Fruit fly (Drosophila melanogaster) whole organism, embryonic: Measurements from ENCODE around the gene mil.

Source experiments
- Ada2b ChIP-seq: fragments of 200-800 bp; sonication (Bioruptor generic); IDR thresholded peaks from 2 replicates; pipeline ENCODE4 v1.3.6; 2022; ENCODE audit warnings: missing biosample characterization, missing genetic modification characterization
- BtbVII ChIP-seq: fragments of 200-800 bp; sonication (Bioruptor generic); optimal IDR thresholded peaks from 3 replicates; lab custom pipeline; 2017; ENCODE audit warnings: missing biosample characterization, mild to moderate bottlenecking, missing genetic modification characterization
- CG10147 ChIP-seq: fragments of 200-800 bp; sonication (Bioruptor generic); optimal IDR thresholded peaks from 2 replicates; lab custom pipeline; 2019; ENCODE audit warnings: missing biosample characterization, mild to moderate bottlenecking, missing genetic modification characterization, moderate library complexity
- CG12071 ChIP-seq: fragments of 200-800 bp; sonication (Bioruptor generic); optimal IDR thresholded peaks from 3 replicates; lab custom pipeline; 2018; ENCODE audit warnings: missing biosample characterization, mild to moderate bottlenecking, missing genetic modification characterization
- CG12104 ChIP-seq: fragments of 200-800 bp; sonication (Bioruptor generic); optimal IDR thresholded peaks from 3 replicates; lab custom pipeline; 2016; ENCODE audit warnings: missing biosample characterization, missing genetic modification characterization
- CG1233 ChIP-seq: fragments of 200-800 bp; sonication (Bioruptor generic); optimal IDR thresholded peaks from 4 replicates; lab custom pipeline; 2018; ENCODE audit warnings: missing biosample characterization, mild to moderate bottlenecking, missing genetic modification characterization
- CG12769 ChIP-seq: fragments of 200-800 bp; sonication (Bioruptor generic); optimal IDR thresholded peaks from 2 replicates; lab custom pipeline; 2019; ENCODE audit warnings: missing biosample characterization, mild to moderate bottlenecking, missing genetic modification characterization, moderate library complexity
- CG14014 ChIP-seq: fragments of 200-800 bp; sonication (Bioruptor generic); IDR thresholded peaks from 2 replicates; pipeline ENCODE4 v1.3.6; 2022; ENCODE audit warnings: missing biosample characterization, missing genetic modification characterization
- CG14667 ChIP-seq: fragments of 200-800 bp; sonication (Bioruptor generic); IDR thresholded peaks from 2 replicates; pipeline ENCODE4 v1.3.6; 2022; ENCODE audit warnings: missing biosample characterization, missing genetic modification characterization
- CG15269 ChIP-seq: fragments of 200-800 bp; sonication (Bioruptor generic); optimal IDR thresholded peaks from 2 replicates; lab custom pipeline; 2018; ENCODE audit warnings: missing biosample characterization, mild to moderate bottlenecking, missing genetic modification characterization, moderate library complexity
- CG18262 ChIP-seq: fragments of 200-800 bp; optimal IDR thresholded peaks from 3 replicates; lab custom pipeline; 2019; ENCODE audit warnings: missing biosample characterization, mild to moderate bottlenecking, missing genetic modification characterization, moderate library complexity
- CG2199 ChIP-seq: fragments of 200-800 bp; sonication (Bioruptor generic); IDR thresholded peaks from 3 replicates; pipeline ENCODE4 v1.3.6; 2022; ENCODE audit warnings: missing biosample characterization, missing genetic modification characterization
- CG32532 ChIP-seq: fragments of 200-800 bp; sonication (Bioruptor generic); IDR thresholded peaks from 2 replicates; pipeline ENCODE4 v1.3.6; 2022; ENCODE audit warnings: missing biosample characterization, missing genetic modification characterization
- CG34422 ChIP-seq: fragments of 200-800 bp; sonication (Bioruptor generic); IDR thresholded peaks from 3 replicates; pipeline ENCODE4 v1.3.6; 2022; ENCODE audit warnings: missing biosample characterization, missing genetic modification characterization
- CG4360 ChIP-seq: fragments of 200-800 bp; sonication (Bioruptor generic); IDR thresholded peaks from 2 replicates; pipeline ENCODE4 v1.3.6; 2022; ENCODE audit warnings: missing biosample characterization, missing genetic modification characterization
- CG4707 ChIP-seq: fragments of 200-800 bp; sonication (Bioruptor generic); optimal IDR thresholded peaks from 2 replicates; lab custom pipeline; 2018; ENCODE audit warnings: missing biosample characterization, mild to moderate bottlenecking, missing genetic modification characterization, moderate library complexity
- CG6654 ChIP-seq: fragments of 200-800 bp; sonication (Bioruptor generic); optimal IDR thresholded peaks from 2 replicates; lab custom pipeline; 2017; ENCODE audit warnings: missing biosample characterization, mild to moderate bottlenecking, missing genetic modification characterization
- CG7271 ChIP-seq: fragments of 200-800 bp; sonication (Bioruptor generic); optimal IDR thresholded peaks from 2 replicates; lab custom pipeline; 2018; ENCODE audit warnings: missing biosample characterization, mild to moderate bottlenecking, missing genetic modification characterization, moderate library complexity
- CG7928 ChIP-seq: fragments of 200-800 bp; sonication (Bioruptor generic); optimal IDR thresholded peaks from 2 replicates; lab custom pipeline; 2017; ENCODE audit warnings: missing biosample characterization, mild to moderate bottlenecking, missing genetic modification characterization
- CG7963 ChIP-seq: fragments of 200-800 bp; sonication (Bioruptor generic); IDR thresholded peaks from 3 replicates; pipeline ENCODE4 v1.3.6; 2022; ENCODE audit warnings: missing biosample characterization, missing genetic modification characterization; ENCODE audit not compliant: partially characterized antibody
- CG8290 ChIP-seq, 3 experiments: fragments of 200-800 bp; sonication (Bioruptor generic); optimal IDR thresholded peaks; 2 replicates each; lab custom pipeline; 2016 to 2019; ENCODE audit warnings: missing biosample characterization in 3 of 3, missing genetic modification characterization in 3 of 3, mild to moderate bottlenecking in 2 of 3, moderate library complexity in 1 of 3
- Chrac-16 ChIP-seq: fragments of 200-800 bp; sonication (Bioruptor generic); optimal IDR thresholded peaks from 3 replicates; lab custom pipeline; 2016; ENCODE audit warnings: missing biosample characterization, missing genetic modification characterization
- Hr3 ChIP-seq: fragments of 200-800 bp; sonication (Bioruptor generic); optimal IDR thresholded peaks from 3 replicates; lab custom pipeline; 2016; ENCODE audit warnings: missing biosample characterization, missing genetic modification characterization
- Hr78 ChIP-seq, 2 experiments: fragments of 200-800 bp in 1 of 2; fragments of >200 bp in 1 of 2; sonication (Bioruptor generic) in 1 of 2; optimal IDR thresholded peaks; 2 replicates each; lab custom pipeline; 2017 to 2019; ENCODE audit warnings: missing biosample characterization in 2 of 2, missing genetic modification characterization in 2 of 2, mild to moderate bottlenecking in 1 of 2, moderate library complexity in 1 of 2
- MBD-R2 ChIP-seq: fragments of 200-800 bp; sonication (Bioruptor generic); IDR thresholded peaks from 2 replicates; pipeline ENCODE4 v1.3.6; 2022; ENCODE audit warnings: missing biosample characterization, missing genetic modification characterization
- Ptx1 ChIP-seq: fragments of 200-800 bp; sonication (Bioruptor generic); IDR thresholded peaks from 2 replicates; pipeline ENCODE4 v1.3.6; 2022; ENCODE audit warnings: missing biosample characterization, missing genetic modification characterization
- amos ChIP-seq: fragments of 200-800 bp; sonication (Bioruptor generic); IDR thresholded peaks from 2 replicates; pipeline ENCODE4 v1.3.6; 2022; ENCODE audit warnings: missing biosample characterization, missing genetic modification characterization; ENCODE audit not compliant: partially characterized antibody
- bigmax ChIP-seq: fragments of 200-800 bp; sonication (Bioruptor generic); optimal IDR thresholded peaks from 2 replicates; lab custom pipeline; 2018; ENCODE audit warnings: missing biosample characterization, mild to moderate bottlenecking, missing genetic modification characterization
- br ChIP-seq: fragments of >200 bp; optimal IDR thresholded peaks from 2 replicates; lab custom pipeline; 2017
- bsh ChIP-seq, 2 experiments: fragments of 200-800 bp; sonication (Bioruptor generic); optimal IDR thresholded peaks; 2 replicates each; lab custom pipeline; 2017 to 2018; ENCODE audit warnings: mild to moderate bottlenecking in 2 of 2, missing biosample characterization in 2 of 2, missing genetic modification characterization in 2 of 2, moderate library complexity in 1 of 2
- chif ChIP-seq, 2 experiments: fragments of 200-800 bp; sonication (Bioruptor generic); optimal IDR thresholded peaks; 3 replicates each; lab custom pipeline; 2016; ENCODE audit warnings: missing biosample characterization in 2 of 2, missing genetic modification characterization in 2 of 2
- chinmo ChIP-seq: fragments of 200-800 bp; sonication (Bioruptor generic); IDR thresholded peaks from 4 replicates; pipeline ENCODE4 v1.3.6; 2022; ENCODE audit warnings: missing biosample characterization, missing genetic modification characterization; ENCODE audit not compliant: partially characterized antibody
- corto ChIP-seq: fragments of 200-800 bp; sonication (Bioruptor generic); optimal IDR thresholded peaks from 2 replicates; lab custom pipeline; 2016; ENCODE audit warnings: missing biosample characterization, mild to moderate bottlenecking, missing genetic modification characterization, moderate library complexity
- fd3F ChIP-seq: fragments of 200-800 bp; sonication (Bioruptor generic); optimal IDR thresholded peaks from 2 replicates; lab custom pipeline; 2018; ENCODE audit warnings: missing biosample characterization, mild to moderate bottlenecking, missing genetic modification characterization, moderate library complexity
- fu2 ChIP-seq: fragments of 200-800 bp; sonication (Bioruptor generic); optimal IDR thresholded peaks from 2 replicates; lab custom pipeline; 2016; ENCODE audit warnings: missing biosample characterization, missing genetic modification characterization
- gce ChIP-seq: fragments of 200-800 bp; sonication (Bioruptor generic); IDR thresholded peaks from 3 replicates; pipeline ENCODE4 v1.3.6; 2022; ENCODE audit warnings: missing biosample characterization, missing genetic modification characterization
- gsb ChIP-seq: fragments of 200-800 bp; sonication (Bioruptor generic); IDR thresholded peaks from 2 replicates; pipeline ENCODE4 v1.3.6; 2022; ENCODE audit warnings: missing biosample characterization, missing genetic modification characterization
- hb ChIP-seq: fragments of 200-800 bp; sonication (Bioruptor generic); IDR thresholded peaks from 3 replicates; pipeline ENCODE4 v1.3.6; 2022; ENCODE audit warnings: missing biosample characterization, missing genetic modification characterization; ENCODE audit not compliant: partially characterized antibody
- hbn ChIP-seq: fragments of 200-800 bp; sonication (Bioruptor generic); IDR thresholded peaks from 2 replicates; pipeline ENCODE4 v1.3.6; 2022; ENCODE audit warnings: missing biosample characterization, missing genetic modification characterization; ENCODE audit not compliant: partially characterized antibody
- luna ChIP-seq: fragments of 200-800 bp; sonication (Bioruptor generic); optimal IDR thresholded peaks from 2 replicates; lab custom pipeline; 2016; ENCODE audit warnings: missing biosample characterization, missing genetic modification characterization
- nmo ChIP-seq: fragments of 200-800 bp; sonication (Bioruptor generic); optimal IDR thresholded peaks from 2 replicates; lab custom pipeline; 2018; ENCODE audit warnings: missing biosample characterization, mild to moderate bottlenecking, missing genetic modification characterization, moderate library complexity
- pnt ChIP-seq: fragments of 200-800 bp; sonication (Bioruptor generic); optimal IDR thresholded peaks from 3 replicates; lab custom pipeline; 2016; ENCODE audit warnings: missing biosample characterization, missing genetic modification characterization
- pros ChIP-seq: fragments of 200-800 bp; sonication (Bioruptor generic); optimal IDR thresholded peaks from 3 replicates; lab custom pipeline; 2019; ENCODE audit warnings: missing biosample characterization, mild to moderate bottlenecking, missing genetic modification characterization, moderate library complexity
- pzg ChIP-seq: fragments of 200-800 bp; sonication (Bioruptor generic); optimal IDR thresholded peaks from 3 replicates; lab custom pipeline; 2018; ENCODE audit warnings: missing biosample characterization, mild to moderate bottlenecking, missing genetic modification characterization, moderate library complexity
- salm ChIP-seq: fragments of 200-800 bp; sonication (Bioruptor generic); optimal IDR thresholded peaks from 2 replicates; lab custom pipeline; 2018; ENCODE audit warnings: missing biosample characterization, mild to moderate bottlenecking, missing genetic modification characterization
- scrt ChIP-seq: fragments of 200-800 bp; sonication (Bioruptor generic); optimal IDR thresholded peaks from 2 replicates; lab custom pipeline; 2018; ENCODE audit warnings: missing biosample characterization, mild to moderate bottlenecking, missing genetic modification characterization, moderate library complexity
- trem ChIP-seq: fragments of 200-800 bp; optimal IDR thresholded peaks from 3 replicates; lab custom pipeline; 2019; ENCODE audit warnings: missing biosample characterization, mild to moderate bottlenecking, missing genetic modification characterization, moderate library complexity
- vnd ChIP-seq: fragments of 200-800 bp; sonication (Bioruptor generic); IDR thresholded peaks from 3 replicates; pipeline ENCODE4 v1.3.6; 2022; ENCODE audit warnings: missing biosample characterization, missing genetic modification characterization; ENCODE audit not compliant: partially characterized antibody
- zfh1 ChIP-seq: fragments of 200-800 bp; sonication (Bioruptor generic); IDR thresholded peaks from 3 replicates; pipeline ENCODE4 v1.3.6; 2022; ENCODE audit warnings: missing biosample characterization, missing genetic modification characterization
- zfh2 ChIP-seq: fragments of 200-800 bp; sonication (Bioruptor generic); optimal IDR thresholded peaks from 2 replicates; lab custom pipeline; 2016; ENCODE audit warnings: missing biosample characterization, missing genetic modification characterization

mil gene

dm6 chr3R:27947682-27948245 lies 35.5 kb downstream of the mil start, which contains the start of gene mfrn (continued):
- no peak for TF ChIP-seq CG10147 (GFP tag; lab: Kevin White, UChicago)
- no peak for TF ChIP-seq gce
- TF ChIP-seq CG14667 (GFP tag; lab: Robert Waterston, UW) = no peak
- TF ChIP-seq hb (GFP tag; lab: Robert Waterston, UW) = no peak
- no peak for TF ChIP-seq CG4360 (GFP tag; lab: Robert Waterston, UW)
- no peak for TF ChIP-seq CG34422 (GFP tag; lab: Robert Waterston, UW)
- TF ChIP-seq hbn = no peak
- TF ChIP-seq CG32532 (GFP tag; lab: Robert Waterston, UW) = no peak
- no peak for TF ChIP-seq salm (tag; lab: Kevin White, UChicago)
- TF ChIP-seq Hr78 (GFP tag; optimal IDR thresholded peaks at IDR 0.05; lab: Kevin White, UChicago) = no peak
- no peak for TF ChIP-seq CG18262
- 0 out of 3 replicates have a peak, but pooled peaks have one; percentile 14 for TF ChIP-seq zfh1
- no peak for TF ChIP-seq chinmo (GFP tag; lab: Robert Waterston, UW)
- no peak for TF ChIP-seq corto (GFP tag; lab: Kevin White, UChicago)
- TF ChIP-seq Hr3 (GFP tag; lab: Kevin White, UChicago) = no peak
- no peak for TF ChIP-seq CG8290 (GFP tag; optimal IDR thresholded peaks at IDR 0.05; lab: Kevin White, UChicago)
- TF ChIP-seq CG8290 (tag; optimal IDR thresholded peaks at IDR 0.05; lab: Kevin White, UChicago) = peak in 1 of 2 experiments; percentile 35
- TF ChIP-seq Ada2b (GFP tag; lab: Robert Waterston, UW) = no peak
- TF ChIP-seq chif (GFP tag; optimal IDR thresholded peaks at IDR 0.05; lab: Kevin White, UChicago) = no peak
- TF ChIP-seq trem = no peak
- no peak for TF ChIP-seq zfh2 (GFP tag; lab: Kevin White, UChicago)
- no peak for TF ChIP-seq CG7271
- no peak for TF ChIP-seq scrt
- TF ChIP-seq amos (GFP tag; lab: Robert Waterston, UW) = peak; percentile 26; the same call in 1 of the 2 replicates
- TF ChIP-seq CG12071 (GFP tag; lab: Kevin White, UChicago) = no peak
- no peak for TF ChIP-seq pros (GFP tag; lab: Kevin White, UChicago)
- TF ChIP-seq gsb (GFP tag; lab: Robert Waterston, UW) = no peak
- no peak for TF ChIP-seq CG7963 (GFP tag; lab: Robert Waterston, UW)
- TF ChIP-seq CG1233 (GFP tag; lab: Kevin White, UChicago) = no peak
- no peak for TF ChIP-seq CG15269 (tag; lab: Kevin White, UChicago)
- TF ChIP-seq Chrac-16 (GFP tag; lab: Kevin White, UChicago) = no peak
- no peak for TF ChIP-seq CG7928 (GFP tag; lab: Kevin White, UChicago)
- no peak for TF ChIP-seq CG6654 (GFP tag; lab: Kevin White, UChicago)
- TF ChIP-seq pzg (GFP tag; lab: Kevin White, UChicago) = peak; percentile 68
- TF ChIP-seq MBD-R2 (GFP tag; lab: Robert Waterston, UW) = peak; percentile 47
- TF ChIP-seq Ptx1 (GFP tag; lab: Robert Waterston, UW) = no peak
- no peak for TF ChIP-seq bsh (GFP tag; optimal IDR thresholded peaks at IDR 0.05; lab: Kevin White, UChicago)
- TF ChIP-seq, all 482 proteins: peak for 28

dm6 chr3R:27948421-27948906 lies 36.2 kb downstream of the mil start, which contains the start of gene Gp93:
Gp93 (plus strand) TSS chr3R:27948711.
- peak; percentile 69 for TF ChIP-seq CG14014 (GFP tag; lab: Robert Waterston, UW)
- TF ChIP-seq BtbVII (GFP tag; lab: Kevin White, UChicago) = no peak
- TF ChIP-seq pnt (GFP tag; lab: Kevin White, UChicago) = no peak
- TF ChIP-seq CG34422 (GFP tag; lab: Robert Waterston, UW) = peak; percentile 96; the same call in 2 of the 3 replicates
- no peak for TF ChIP-seq fu2
- TF ChIP-seq vnd (GFP tag; lab: Robert Waterston, UW) = no peak
- no peak for TF ChIP-seq CG2199 (GFP tag; lab: Robert Waterston, UW)
- no peak for TF ChIP-seq CG12104
- no peak for TF ChIP-seq CG12769 (tag; lab: Kevin White, UChicago)
- no peak for TF ChIP-seq CG4707 (GFP tag; lab: Kevin White, UChicago)
- TF ChIP-seq fd3F (GFP tag; lab: Kevin White, UChicago) = peak; percentile 42
- TF ChIP-seq nmo (GFP tag; lab: Kevin White, UChicago) = peak; percentile 57
- no peak for TF ChIP-seq br (lab: Kevin White, UChicago)
- TF ChIP-seq luna (GFP tag; lab: Kevin White, UChicago) = no peak
- TF ChIP-seq bigmax (GFP tag; lab: Kevin White, UChicago) = peak; percentile 71
